Worm (Caenorhabditis elegans) whole organism, L2 larva: ENCODE results near the gene sma-6.

Experiments
- R02D3.7 ChIP-seq: fragments of 150-350 bp; optimal IDR thresholded peaks from 2 replicates; lab custom pipeline; 2014; ENCODE audit warnings: missing biosample characterization, missing genetic modification characterization
- lsy-2 ChIP-seq, 2 experiments: fragments of 150-350 bp in 1 of 2; sonication (generic microtip) in 1 of 2; optimal IDR thresholded peaks; 2 replicates each; lab custom pipeline; 2014 to 2017; ENCODE audit warnings: missing biosample characterization in 2 of 2, missing genetic modification characterization in 2 of 2
- sem-4 ChIP-seq: fragments of 150-350 bp; optimal IDR thresholded peaks from 2 replicates; lab custom pipeline; 2014; ENCODE audit warnings: missing biosample characterization, missing genetic modification reagents, missing genetic modification characterization
- ztf-4 ChIP-seq: fragments of 150-350 bp; optimal IDR thresholded peaks from 2 replicates; lab custom pipeline; 2014; ENCODE audit warnings: missing biosample characterization, missing genetic modification characterization

DNA sequence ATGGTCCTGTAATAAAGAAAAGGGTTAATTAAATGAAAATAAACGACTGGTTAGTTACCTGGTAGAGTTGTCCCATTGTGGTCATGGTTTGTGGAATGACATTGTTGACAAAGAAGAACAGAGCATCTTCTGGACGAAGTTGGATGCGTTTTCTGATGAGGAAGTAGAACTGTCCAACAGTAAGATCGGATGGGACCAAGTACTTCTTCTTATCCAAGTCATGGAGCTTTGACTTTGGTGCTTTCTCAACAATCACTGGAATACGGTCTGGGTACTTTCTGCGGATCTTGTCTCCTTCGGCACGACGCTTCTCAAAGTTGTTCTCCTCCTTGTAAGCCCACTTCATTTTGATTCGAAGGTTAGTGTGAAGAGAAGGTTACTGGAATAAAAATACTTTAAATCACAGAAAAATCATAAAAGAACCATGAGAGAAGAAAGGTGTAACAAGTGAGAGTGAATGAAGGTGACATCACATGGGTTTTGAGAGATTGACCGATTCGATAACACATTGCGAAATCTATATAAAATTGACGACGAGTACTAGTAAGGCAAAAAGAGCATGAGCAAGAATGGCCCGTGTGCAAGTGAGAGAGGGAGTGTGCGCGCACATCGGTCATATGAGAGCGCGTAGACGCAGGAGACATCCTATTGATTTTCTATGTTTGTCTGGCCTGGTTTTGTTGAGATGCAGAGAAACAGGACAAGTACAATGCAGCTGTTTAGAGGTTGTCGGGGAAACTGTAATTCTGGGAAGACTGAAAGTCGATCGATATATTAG lies 23.2 kb downstream of the sma-6 start, which contains the start of gene lgg-1:
- TF ChIP-seq ztf-4, result no peak
- TF ChIP-seq R02D3.7 (tag; lab: Kevin White, UChicago), result no peak
- peak; percentile 9 for TF ChIP-seq sem-4 (tag; lab: Kevin White, UChicago)
- peak; percentile 36 to 59 for TF ChIP-seq lsy-2 (tag; optimal IDR thresholded peaks at IDR 0.05; lab: Kevin White, UChicago)
